Worm (Caenorhabditis elegans): ENCODE measurements around the gene K04C1.2.
"Not testable (repeated sequence)": the region's sequence is repeated elsewhere in the genome, so short reads cannot be mapped to it uniquely, and the experiment has no call there.

Gene K04C1.2

DNA sequence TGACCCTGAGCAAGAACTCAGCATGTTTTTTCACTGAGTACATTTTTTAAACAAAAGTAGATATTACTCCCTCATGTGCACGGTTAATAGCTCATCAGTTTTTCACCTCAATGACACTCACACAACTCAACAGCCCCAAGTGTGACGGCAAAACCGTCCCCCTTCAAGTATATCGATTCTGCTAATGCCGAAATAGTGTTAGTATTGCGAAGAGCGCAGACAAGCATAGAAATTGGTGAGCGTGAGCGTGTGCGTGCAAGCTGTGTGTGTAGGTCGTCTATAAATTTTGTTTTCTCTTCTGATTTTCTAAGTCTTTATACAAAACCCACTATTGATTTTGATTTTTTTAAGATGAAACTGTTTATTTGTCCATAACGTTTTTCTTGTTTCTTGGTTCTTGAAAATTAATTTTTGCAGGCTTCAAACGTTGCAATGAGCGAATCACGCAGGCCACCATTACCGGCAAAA is at the start of gene K04C1.2:
Gene K04C1.2, plus strand, starts transcription at position 418 of the 468 bp plus-strand sequence.
- TF ChIP-seq lin-26 (GFP tag; IDR thresholded peaks at IDR 0.05) = no peak
- TF ChIP-seq hmg-1.2 (GFP tag; IDR thresholded peaks at IDR 0.05) = peak; percentile 80; the same call in 1 of the 2 replicates
- peak; percentile 62 for TF ChIP-seq attf-5 (GFP tag; optimal IDR thresholded peaks at IDR 0.05)
- TF ChIP-seq ceh-27 (GFP tag; optimal IDR thresholded peaks at IDR 0.05) = peak; percentile 58
- peak; percentile 36 for TF ChIP-seq K12H6.12 (tag; optimal IDR thresholded peaks at IDR 0.05)
- TF ChIP-seq nhr-80 (tag; optimal IDR thresholded peaks at IDR 0.05) = peak; percentile 22
- TF ChIP-seq zim-3 (tag; optimal IDR thresholded peaks at IDR 0.05) = no peak
- peak; percentile 79 for TF ChIP-seq lir-1 (GFP tag; conservative IDR thresholded peaks at IDR 0.05)
- peak; percentile 5 for TF ChIP-seq tbp1 (GFP tag; optimal IDR thresholded peaks at IDR 0.05)

DNA sequence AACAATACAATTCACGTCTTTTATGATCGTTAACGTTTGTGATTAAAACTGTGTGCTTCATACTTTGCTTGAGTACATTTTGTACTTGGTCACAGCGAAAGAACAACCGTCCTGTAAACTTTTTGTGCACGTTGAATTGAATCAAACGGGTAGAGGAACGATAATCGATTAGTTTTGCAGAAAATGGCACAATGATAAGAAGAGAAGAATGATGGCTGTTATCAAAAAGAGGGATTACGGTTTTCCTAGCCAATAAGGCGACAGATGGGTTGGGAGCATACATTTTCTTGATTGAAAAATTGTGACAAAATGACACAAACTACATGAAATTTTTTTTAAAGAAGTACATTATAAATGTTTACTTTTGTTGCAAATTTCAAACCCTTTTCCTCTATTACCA is 44.3 kb upstream of the K04C1.2 start:
- TF ChIP-seq nhr-80 (tag; optimal IDR thresholded peaks at IDR 0.05) (peak; percentile 58), hrde-1 (tag; optimal IDR thresholded peaks at IDR 0.05; ENCODE audit: borderline replicate concordance) (no peak), nfya-1 (tag; optimal IDR thresholded peaks at IDR 0.05; ENCODE audit: borderline replicate concordance, insufficient read depth) (no peak), lag-1 (GFP tag; IDR thresholded peaks at IDR 0.05) (no peak)

DNA sequence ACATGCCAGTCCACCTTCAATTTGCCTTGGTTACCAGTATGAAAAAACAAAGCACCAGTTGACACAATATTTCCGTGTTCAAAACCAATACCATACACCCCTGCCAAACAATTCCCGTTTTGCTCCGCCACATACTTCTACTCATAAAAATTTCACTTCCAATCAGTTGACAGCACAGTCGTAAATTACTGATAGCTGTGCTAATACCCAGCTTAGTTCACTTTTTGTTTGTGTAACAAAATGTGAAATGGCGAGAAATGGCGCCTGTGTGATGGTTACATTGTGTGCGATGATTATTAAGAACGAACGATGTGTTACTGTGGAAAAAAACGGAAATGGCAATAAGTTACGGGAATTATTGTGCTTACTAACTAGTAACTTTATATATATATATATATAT is 32.2 kb upstream of the K04C1.2 start:
- TF ChIP-seq madf-6 (GFP tag; IDR thresholded peaks at IDR 0.05) = no peak
- TF ChIP-seq nhr-80 (tag; optimal IDR thresholded peaks at IDR 0.05) = peak; percentile 66

DNA sequence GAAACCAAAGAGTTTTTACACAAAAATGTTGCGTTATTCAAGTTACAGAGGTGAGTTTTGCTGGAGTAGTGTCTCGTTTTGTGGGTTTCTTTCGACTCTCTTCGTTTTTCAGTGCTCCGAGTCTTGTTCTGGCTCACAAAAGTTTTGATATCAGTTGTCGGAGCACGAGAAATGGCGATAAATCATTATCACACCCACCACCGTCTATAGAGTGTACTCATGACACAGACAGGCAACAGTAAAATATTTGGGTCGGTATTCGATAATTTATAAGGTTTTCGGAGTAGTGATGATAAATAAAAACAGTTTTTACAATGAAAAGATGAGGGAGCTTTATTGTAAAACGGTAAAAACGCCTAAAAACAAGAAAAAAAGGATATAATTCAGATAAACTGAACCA is 30.6 kb upstream of the K04C1.2 start, which contains the start of gene ceh-37:
Gene ceh-37, minus strand, starts transcription at position 59 of the 400 bp plus-strand sequence.
- TF ChIP-seq ets-4 (GFP tag; optimal IDR thresholded peaks at IDR 0.05) (peak; percentile 24), hmg-20 (GFP tag; IDR thresholded peaks at IDR 0.05) (no peak), tbp1 (GFP tag; optimal IDR thresholded peaks at IDR 0.05) (no peak), nhr-80 (tag; optimal IDR thresholded peaks at IDR 0.05) (peak; percentile 73), Y67H2A.10 (GFP tag; conservative IDR thresholded peaks at IDR 0.05) (no peak), F57A8.1 (GFP tag; optimal IDR thresholded peaks at IDR 0.05) (no peak)

DNA sequence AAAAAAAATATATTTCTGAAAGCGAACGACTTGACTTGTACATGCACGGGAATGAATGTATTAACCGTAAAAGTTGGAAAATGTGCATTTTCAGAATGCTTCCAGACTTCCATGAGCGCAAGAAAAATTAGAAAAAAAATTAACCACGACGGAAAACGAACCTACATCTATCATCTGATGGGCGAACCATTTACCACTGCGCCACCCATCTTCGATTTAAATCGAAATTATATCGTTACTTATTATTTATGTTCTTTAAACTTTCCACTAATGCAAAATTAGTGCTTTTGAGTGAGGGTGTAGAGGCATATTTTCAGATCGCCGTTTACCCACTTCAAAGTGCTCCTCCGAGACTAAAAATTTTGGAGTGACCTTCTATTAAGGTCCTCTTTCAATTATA is 27.3 kb upstream of the K04C1.2 start:
- peak; percentile 52 for TF ChIP-seq die-1 (tag; optimal IDR thresholded peaks at IDR 0.05)
- peak; percentile 85 for TF ChIP-seq tbp1 (GFP tag; optimal IDR thresholded peaks at IDR 0.05)
- TF ChIP-seq lin-26 (GFP tag; IDR thresholded peaks at IDR 0.05) = peak; percentile 72
- TF ChIP-seq D2030.7 (GFP tag; IDR thresholded peaks at IDR 0.05) = peak; percentile 50; the same call in 1 of the 2 replicates
- not testable (repeated sequence) for TF ChIP-seq snpc-4 (GFP tag; optimal IDR thresholded peaks at IDR 0.05)
- peak in 1 of 4 experiments; percentile 33 for TF ChIP-seq snpc-4 (tag; optimal IDR thresholded peaks at IDR 0.05)
- peak; percentile 12 for TF ChIP-seq him-1 (tag; optimal IDR thresholded peaks at IDR 0.05)
- TF ChIP-seq B0261.1 (tag; optimal IDR thresholded peaks at IDR 0.05) = peak; percentile 60
- peak; percentile 49 for TF ChIP-seq rpc-1 (optimal IDR thresholded peaks at IDR 0.05)
- peak; percentile 69 for TF ChIP-seq rpc-1 (tag; optimal IDR thresholded peaks at IDR 0.05)
- peak; percentile 29; the same call in 1 of the 2 replicates for TF ChIP-seq hmg-1.2 (GFP tag; IDR thresholded peaks at IDR 0.05)

DNA sequence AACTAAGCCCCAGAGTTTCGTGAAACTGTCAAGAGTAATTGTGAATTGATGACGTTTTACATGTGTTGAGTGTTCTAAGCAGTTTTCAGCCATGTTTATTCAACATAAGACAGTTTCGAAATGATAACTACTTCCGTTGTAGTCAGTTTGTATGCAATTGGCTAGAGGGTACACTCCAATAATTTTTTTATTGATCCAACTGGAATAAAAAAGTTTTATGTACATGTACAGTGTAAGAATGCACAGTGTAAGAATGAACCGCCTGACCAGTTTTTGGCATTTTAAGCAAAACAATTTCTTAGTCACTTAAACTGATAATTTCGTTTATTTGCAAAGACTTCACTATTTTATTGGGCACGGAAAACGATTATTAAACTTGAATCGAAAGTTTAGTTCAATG is 25.2 kb upstream of the K04C1.2 start:
- no peak for TF ChIP-seq sptf-2 (GFP tag; optimal IDR thresholded peaks at IDR 0.05)
- peak; percentile 1 for TF ChIP-seq nhr-80 (tag; optimal IDR thresholded peaks at IDR 0.05)

DNA sequence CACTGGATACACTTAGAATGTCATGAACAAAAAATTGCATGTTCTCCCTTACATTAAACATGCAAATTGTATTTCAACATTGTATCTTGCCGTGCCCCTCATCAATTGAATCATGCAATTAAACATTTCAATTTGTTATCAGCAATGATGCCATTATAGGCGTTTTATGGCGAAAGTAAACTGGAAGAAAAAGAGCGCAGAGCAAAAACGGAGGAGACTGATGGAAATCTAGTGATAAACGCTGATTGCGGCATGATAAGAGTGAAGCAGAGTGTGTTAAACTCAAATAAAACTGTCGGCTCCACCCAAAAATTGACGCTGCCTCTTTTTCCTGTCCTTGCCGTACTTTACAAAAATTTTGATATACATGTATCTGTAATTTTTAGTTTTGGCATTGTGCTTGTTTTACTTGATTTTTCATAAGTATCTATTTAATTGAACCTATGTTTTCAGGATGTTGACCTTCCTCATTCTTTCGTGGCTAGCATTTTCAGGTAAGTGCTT is 23.9 kb upstream of the K04C1.2 start, which contains the start of gene K06G5.1:
Gene K06G5.1, plus strand, starts transcription at position 454 of the 504 bp plus-strand sequence.
- TF ChIP-seq rpc-1 (optimal IDR thresholded peaks at IDR 0.05) (no peak), rpc-1 (tag; optimal IDR thresholded peaks at IDR 0.05) (no peak), C17E4.6 (GFP tag; IDR thresholded peaks at IDR 0.05) (no peak), aptf-2 (GFP tag; conservative IDR thresholded peaks at IDR 0.05) (no peak), nhr-80 (tag; optimal IDR thresholded peaks at IDR 0.05) (peak; percentile 98), F55B11.4 (tag; optimal IDR thresholded peaks at IDR 0.05; ENCODE audit: borderline replicate concordance, insufficient read depth) (no peak), lsy-27 (tag; optimal IDR thresholded peaks at IDR 0.05; ENCODE audit: borderline replicate concordance, insufficient read depth) (no peak), snpc-1.3 (tag; optimal IDR thresholded peaks at IDR 0.05; ENCODE audit: insufficient read depth) (no peak), aptf-3 (GFP tag; IDR thresholded peaks at IDR 0.05) (no peak), cebp-2 (GFP tag; IDR thresholded peaks at IDR 0.05) (no peak), dpff-1 (tag; optimal IDR thresholded peaks at IDR 0.05) (no peak), ets-4 (GFP tag; optimal IDR thresholded peaks at IDR 0.05) (peak; percentile 81), hrde-1 (tag; optimal IDR thresholded peaks at IDR 0.05; ENCODE audit: borderline replicate concordance) (no peak), pha-4 (tag; optimal IDR thresholded peaks at IDR 0.05) (peak; percentile 44), F52B5.7 (tag; optimal IDR thresholded peaks at IDR 0.05) (no peak), madf-6 (GFP tag; IDR thresholded peaks at IDR 0.05) (no peak)

All from whole organism, young adult.